Worm (Caenorhabditis elegans): ENCODE results near the gene flp-14.

The flp-14 gene

DNA sequence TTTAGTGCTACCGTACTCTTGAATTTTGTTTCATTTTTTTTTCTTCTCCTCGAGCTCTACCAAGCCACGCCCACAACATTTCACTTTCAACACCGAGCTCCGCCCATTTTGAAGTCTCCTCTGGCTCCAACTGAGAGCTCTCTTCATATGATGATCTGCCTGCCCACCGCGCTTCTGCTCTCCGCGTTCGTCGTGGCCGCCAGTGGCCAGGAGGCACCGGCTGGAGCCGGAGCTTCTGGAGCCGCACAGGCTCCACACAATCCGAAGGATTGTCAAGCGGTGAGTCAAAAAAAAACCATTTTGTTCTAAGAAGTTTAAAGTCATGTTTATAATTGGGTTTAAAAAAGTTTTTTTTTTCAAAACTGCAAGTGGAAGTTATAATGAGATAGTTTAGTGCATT, at the start of gene flp-14:
Gene flp-14 (plus strand): TSS at position 146 of the 400 bp plus-strand sequence.
- TF ChIP-seq elt-3 (tag; optimal IDR thresholded peaks at IDR 0.05) (no peak), ceh-39 (tag; optimal IDR thresholded peaks at IDR 0.05) (no peak), lin-32 (GFP tag; optimal IDR thresholded peaks at IDR 0.05) (no peak), lin-13 (tag; optimal IDR thresholded peaks at IDR 0.05) (no peak), tbx-8 (GFP tag; optimal IDR thresholded peaks at IDR 0.05) (no peak), nhr-12 (tag; optimal IDR thresholded peaks at IDR 0.05) (no peak), sptf-1 (tag; optimal IDR thresholded peaks at IDR 0.05) (no peak), unc-62 (GFP tag; optimal IDR thresholded peaks at IDR 0.05) (no peak), hlh-1 (tag; optimal IDR thresholded peaks at IDR 0.05) (no peak), cnd-1 (tag; optimal IDR thresholded peaks at IDR 0.05) (no peak), pha-4 (tag; optimal IDR thresholded peaks at IDR 0.05) (no peak), nhr-28 (tag; optimal IDR thresholded peaks at IDR 0.05) (no peak), flh-1 (GFP tag; optimal IDR thresholded peaks at IDR 0.05) (no peak), nhr-2 (tag; optimal IDR thresholded peaks at IDR 0.05) (no peak), ham-2 (GFP tag; optimal IDR thresholded peaks at IDR 0.05) (no peak), unc-120 (tag; optimal IDR thresholded peaks at IDR 0.05; ENCODE audit: poor library complexity, severe bottlenecking) (no peak)

ce11 chrIII:12864648-12865047, 45.7 kb upstream of the flp-14 start, which contains the start of gene Y37D8A.8:
Gene Y37D8A.8, plus strand, starts transcription at chrIII:12864948.
- TF ChIP-seq sem-2 (GFP tag; optimal IDR thresholded peaks at IDR 0.05) (no peak), mab-5 (tag; optimal IDR thresholded peaks at IDR 0.05) (no peak), ces-1 (GFP tag; optimal IDR thresholded peaks at IDR 0.05) (no peak), blmp-1 (tag; optimal IDR thresholded peaks at IDR 0.05) (no peak), elt-3 (tag; optimal IDR thresholded peaks at IDR 0.05) (no peak), nhr-12 (tag; optimal IDR thresholded peaks at IDR 0.05) (no peak), mls-2 (tag; optimal IDR thresholded peaks at IDR 0.05) (no peak), pha-4 (tag; optimal IDR thresholded peaks at IDR 0.05) (no peak), nhr-237 (tag; optimal IDR thresholded peaks at IDR 0.05) (no peak), nhr-2 (tag; optimal IDR thresholded peaks at IDR 0.05) (no peak), snpc-4 (tag; optimal IDR thresholded peaks at IDR 0.05) (no peak), unc-39 (tag; optimal IDR thresholded peaks at IDR 0.05) (no peak), ceh-43 (GFP tag; optimal IDR thresholded peaks at IDR 0.05) (no peak)

DNA sequence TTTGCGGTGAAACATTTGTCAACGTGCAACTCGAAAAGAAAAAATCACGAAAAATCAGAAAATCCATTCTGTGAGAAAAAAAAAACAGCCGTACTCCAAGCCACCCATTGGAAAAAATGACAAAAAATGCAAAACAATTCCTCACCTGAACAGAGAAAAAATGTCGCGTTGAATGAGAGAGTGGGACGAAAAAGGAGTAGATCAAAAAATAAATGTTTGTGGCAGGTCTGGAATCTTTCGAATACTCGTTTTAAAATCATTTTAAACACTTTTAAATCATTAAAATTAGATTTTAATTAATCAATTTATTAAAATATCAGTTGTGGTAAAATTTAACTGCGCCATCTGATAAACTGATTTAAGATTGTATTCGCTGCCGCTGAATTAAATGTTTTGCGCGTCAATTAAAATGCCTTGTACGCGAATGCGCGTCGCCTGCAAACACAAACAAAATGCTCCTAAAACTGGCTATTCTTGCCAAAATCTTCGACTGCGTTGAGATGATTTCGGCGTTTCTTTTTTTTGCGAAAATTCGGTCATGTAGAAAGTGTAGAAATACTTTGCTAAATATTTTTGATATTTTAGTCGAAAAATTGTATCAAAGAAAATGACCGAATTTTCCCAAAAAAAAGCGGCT, 40.1 kb upstream of the flp-14 start, which contains the start of gene Y37D8A.6:
Gene Y37D8A.6 (minus strand): TSS at position 238 of the 637 bp plus-strand sequence.
- TF ChIP-seq unc-39 (tag; optimal IDR thresholded peaks at IDR 0.05): no peak
- TF ChIP-seq lin-32 (GFP tag; optimal IDR thresholded peaks at IDR 0.05): no peak
- peak; percentile 3 for TF ChIP-seq unc-120 (tag; optimal IDR thresholded peaks at IDR 0.05; ENCODE audit: poor library complexity, severe bottlenecking)
- peak; percentile 17 for TF ChIP-seq ces-1 (GFP tag; optimal IDR thresholded peaks at IDR 0.05)
- TF ChIP-seq elt-3 (tag; optimal IDR thresholded peaks at IDR 0.05): no peak

DNA sequence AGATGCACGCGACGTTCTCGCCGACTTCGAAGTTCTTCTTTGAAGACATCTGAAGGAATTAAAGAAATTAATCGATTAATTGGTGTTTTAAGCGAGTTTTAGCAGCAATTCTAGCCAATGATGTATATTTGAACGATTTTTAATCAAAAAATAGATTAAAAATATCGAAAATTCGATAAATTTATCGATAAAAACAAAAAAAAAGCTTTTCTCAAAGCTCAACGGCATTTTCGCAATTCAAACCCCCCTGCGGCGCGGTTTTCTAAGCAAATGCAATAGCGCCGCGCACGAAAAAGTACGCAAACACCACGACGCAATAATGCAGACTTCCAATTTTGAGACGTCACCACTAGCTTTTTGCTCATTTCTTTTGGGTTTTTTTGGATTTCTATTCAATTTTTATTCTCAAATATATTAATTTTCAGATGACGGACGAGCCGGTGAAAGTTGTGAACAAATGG, 35.7 kb upstream of the flp-14 start, which contains the start of the genes mrg-1 and spcs-2:
Gene mrg-1 (minus strand): TSS at position 51 of the 461 bp plus-strand sequence.
Gene spcs-2 (plus strand): TSS at position 426 of the 461 bp plus-strand sequence.
- TF ChIP-seq lin-13 (tag; optimal IDR thresholded peaks at IDR 0.05) (peak; percentile 88), mls-2 (tag; optimal IDR thresholded peaks at IDR 0.05) (peak; percentile 84), flh-1 (GFP tag; optimal IDR thresholded peaks at IDR 0.05) (no peak), hlh-1 (tag; optimal IDR thresholded peaks at IDR 0.05) (peak; percentile 63), nhr-76 (tag; optimal IDR thresholded peaks at IDR 0.05) (no peak), ces-1 (GFP tag; optimal IDR thresholded peaks at IDR 0.05) (peak; percentile 84), tbx-8 (GFP tag; optimal IDR thresholded peaks at IDR 0.05) (peak; percentile 36), nhr-28 (tag; optimal IDR thresholded peaks at IDR 0.05) (peak; percentile 36), pha-4 (tag; optimal IDR thresholded peaks at IDR 0.05) (peak; percentile 79), nhr-2 (tag; optimal IDR thresholded peaks at IDR 0.05) (no peak), bed-3 (GFP tag; optimal IDR thresholded peaks at IDR 0.05) (peak; percentile 45), blmp-1 (tag; optimal IDR thresholded peaks at IDR 0.05) (peak; percentile 51), mab-5 (tag; optimal IDR thresholded peaks at IDR 0.05) (no peak), lsy-2 (tag; optimal IDR thresholded peaks at IDR 0.05) (peak; percentile 87), nhr-12 (tag; optimal IDR thresholded peaks at IDR 0.05) (peak; percentile 36), unc-62 (GFP tag; optimal IDR thresholded peaks at IDR 0.05) (no peak), snpc-4 (tag; optimal IDR thresholded peaks at IDR 0.05) (no peak), ceh-83 (GFP tag; optimal IDR thresholded peaks at IDR 0.05) (peak; percentile 66), ztf-11 (tag; optimal IDR thresholded peaks at IDR 0.05) (peak; percentile 24), nhr-237 (tag; optimal IDR thresholded peaks at IDR 0.05) (peak; percentile 91), sem-2 (GFP tag; optimal IDR thresholded peaks at IDR 0.05) (no peak), ceh-43 (GFP tag; optimal IDR thresholded peaks at IDR 0.05) (peak; percentile 76), unc-39 (tag; optimal IDR thresholded peaks at IDR 0.05) (no peak), drap-1 (GFP tag; optimal IDR thresholded peaks at IDR 0.05) (peak; percentile 54), unc-120 (tag; optimal IDR thresholded peaks at IDR 0.05; ENCODE audit: poor library complexity, severe bottlenecking) (peak; percentile 95), ham-2 (GFP tag; optimal IDR thresholded peaks at IDR 0.05) (peak; percentile 79), mep-1 (tag; optimal IDR thresholded peaks at IDR 0.05) (peak; percentile 96), elt-3 (tag; optimal IDR thresholded peaks at IDR 0.05) (no peak), sptf-1 (tag; optimal IDR thresholded peaks at IDR 0.05) (peak; percentile 85), M03D4.4 (tag; optimal IDR thresholded peaks at IDR 0.05) (peak; percentile 85), elt-1 (tag; optimal IDR thresholded peaks at IDR 0.05; ENCODE audit: borderline replicate concordance, insufficient read depth) (no peak), lin-32 (GFP tag; optimal IDR thresholded peaks at IDR 0.05) (no peak), cnd-1 (tag; optimal IDR thresholded peaks at IDR 0.05) (peak; percentile 42), zip-8 (tag; optimal IDR thresholded peaks at IDR 0.05) (no peak), ceh-39 (tag; optimal IDR thresholded peaks at IDR 0.05) (peak; percentile 85)
